Fruit fly (Drosophila melanogaster) whole organism, adult: Measurements from ENCODE around the gene CG7950.

Source experiments
- CG11617 ChIP-seq: fragments of 200-800 bp; sonication (Bioruptor generic); optimal IDR thresholded peaks from 2 replicates; lab custom pipeline; 2017; ENCODE audit warnings: mild to moderate bottlenecking, missing biosample characterization, missing genetic modification reagents, missing genetic modification characterization
- CG12768 ChIP-seq: fragments of 200-800 bp; sonication (Bioruptor generic); optimal IDR thresholded peaks from 2 replicates; lab custom pipeline; 2017; ENCODE audit warnings: missing biosample characterization, missing genetic modification characterization, mild to moderate bottlenecking, moderate library complexity, missing genetic modification reagents
- CG14711 ChIP-seq: fragments of 200-800 bp; sonication (Bioruptor generic); optimal IDR thresholded peaks from 2 replicates; lab custom pipeline; 2018; ENCODE audit warnings: missing biosample characterization, mild to moderate bottlenecking, missing genetic modification characterization, moderate library complexity
- CG1620 ChIP-seq: fragments of 200-800 bp; sonication (Bioruptor generic); optimal IDR thresholded peaks from 2 replicates; lab custom pipeline; 2016; ENCODE audit warnings: missing biosample characterization, missing genetic modification characterization
- CG33017 ChIP-seq: fragments of 200-800 bp; sonication (Bioruptor generic); optimal IDR thresholded peaks from 2 replicates; lab custom pipeline; 2018; ENCODE audit warnings: missing biosample characterization, mild to moderate bottlenecking, missing genetic modification characterization, moderate library complexity
- CG5204 ChIP-seq: fragments of 200-800 bp; sonication (Bioruptor generic); optimal IDR thresholded peaks from 2 replicates; lab custom pipeline; 2016; ENCODE audit warnings: missing biosample characterization, missing genetic modification characterization
- CG7045 ChIP-seq: fragments of 200-800 bp; sonication (Bioruptor generic); optimal IDR thresholded peaks from 2 replicates; lab custom pipeline; 2017; ENCODE audit warnings: missing biosample characterization, mild to moderate bottlenecking, missing genetic modification characterization
- CG7101 ChIP-seq: fragments of 200-800 bp; sonication (Bioruptor generic); optimal IDR thresholded peaks from 2 replicates; lab custom pipeline; 2018; ENCODE audit warnings: missing biosample characterization, mild to moderate bottlenecking, missing genetic modification characterization, moderate library complexity
- Clk ChIP-seq: fragments of 200-800 bp; sonication (Bioruptor generic); optimal IDR thresholded peaks from 2 replicates; lab custom pipeline; 2017; ENCODE audit warnings: missing biosample characterization, missing genetic modification characterization
- Crg-1 ChIP-seq: fragments of 200-800 bp; sonication (Bioruptor generic); optimal IDR thresholded peaks from 2 replicates; lab custom pipeline; 2016; ENCODE audit warnings: missing biosample characterization, missing genetic modification characterization
- Hr96 ChIP-seq: fragments of 200-800 bp; sonication (Bioruptor generic); optimal IDR thresholded peaks from 2 replicates; lab custom pipeline; 2016; ENCODE audit warnings: missing biosample characterization, missing genetic modification characterization
- Mnt ChIP-seq: fragments of 200-800 bp; sonication (Bioruptor generic); optimal IDR thresholded peaks from 2 replicates; lab custom pipeline; 2016; ENCODE audit warnings: missing biosample characterization, mild to moderate bottlenecking, missing genetic modification characterization
- bab1 ChIP-seq: fragments of 200-800 bp; sonication (Bioruptor generic); optimal IDR thresholded peaks from 3 replicates; lab custom pipeline; 2019; ENCODE audit warnings: missing biosample characterization, mild to moderate bottlenecking, missing genetic modification characterization, moderate library complexity
- cic ChIP-seq: fragments of 200-800 bp; sonication (Bioruptor generic); optimal IDR thresholded peaks from 2 replicates; lab custom pipeline; 2017; ENCODE audit warnings: missing biosample characterization, mild to moderate bottlenecking, missing genetic modification characterization, moderate library complexity
- cnc ChIP-seq, 2 experiments: fragments of >200 bp; optimal IDR thresholded peaks; 2 replicates each; lab custom pipeline; 2017
- kay ChIP-seq: fragments of 200-800 bp; sonication (Bioruptor generic); peaks from one replicate; lab custom pipeline; 2016; ENCODE audit warnings: missing biosample characterization, missing genetic modification characterization, borderline replicate concordance
- ovo ChIP-seq: fragments of 200-800 bp; sonication (Bioruptor generic); optimal IDR thresholded peaks from 2 replicates; lab custom pipeline; 2016; ENCODE audit warnings: missing biosample characterization, missing genetic modification characterization
- pad ChIP-seq: fragments of 200-800 bp; sonication (Bioruptor generic); optimal IDR thresholded peaks from 3 replicates; lab custom pipeline; 2017; ENCODE audit warnings: missing biosample characterization, missing genetic modification characterization, mild to moderate bottlenecking, moderate library complexity, missing genetic modification reagents
- tj ChIP-seq: fragments of 200-800 bp; sonication (Bioruptor generic); optimal IDR thresholded peaks from 3 replicates; lab custom pipeline; 2017; ENCODE audit warnings: missing biosample characterization, mild to moderate bottlenecking, missing genetic modification characterization, moderate library complexity
- toe ChIP-seq: fragments of 200-800 bp; sonication (Bioruptor generic); optimal IDR thresholded peaks from 2 replicates; lab custom pipeline; 2016; ENCODE audit warnings: missing biosample characterization, missing genetic modification characterization

CG7950 gene

dm6 chr3R:30062543-30062942 is 5.9 kb downstream of the CG7950 start:
- TF ChIP-seq Mnt (GFP tag; lab: Kevin White, UChicago) (no peak), CG11617 (GFP tag; lab: Kevin White, UChicago) (no peak), cic (GFP tag; lab: Kevin White, UChicago) (no peak), CG7045 (GFP tag; lab: Kevin White, UChicago) (no peak), bab1 (no peak), Clk (GFP tag; lab: Kevin White, UChicago) (no peak)

DNA sequence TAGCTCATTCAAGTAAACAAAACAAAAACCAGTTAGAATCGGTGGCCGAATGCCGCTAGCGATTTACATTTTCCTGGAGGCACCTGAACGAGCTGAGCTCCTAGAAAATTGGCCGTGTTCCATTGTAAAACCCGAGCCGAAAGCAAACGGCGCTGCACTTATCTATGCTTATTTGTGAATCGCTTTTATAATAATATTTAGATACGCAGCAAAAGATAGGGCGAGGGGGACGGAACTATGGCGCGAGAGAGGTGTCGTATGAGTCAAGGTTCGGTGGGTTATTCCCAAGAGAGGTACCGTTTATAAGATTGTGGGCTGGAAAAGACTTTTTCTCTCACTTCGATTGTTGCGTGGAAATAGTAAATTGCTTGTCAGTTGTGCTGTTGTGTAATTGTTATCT is 7.0 kb downstream of the CG7950 start:
- TF ChIP-seq toe (no peak), CG11617 (GFP tag; lab: Kevin White, UChicago) (no peak)

DNA sequence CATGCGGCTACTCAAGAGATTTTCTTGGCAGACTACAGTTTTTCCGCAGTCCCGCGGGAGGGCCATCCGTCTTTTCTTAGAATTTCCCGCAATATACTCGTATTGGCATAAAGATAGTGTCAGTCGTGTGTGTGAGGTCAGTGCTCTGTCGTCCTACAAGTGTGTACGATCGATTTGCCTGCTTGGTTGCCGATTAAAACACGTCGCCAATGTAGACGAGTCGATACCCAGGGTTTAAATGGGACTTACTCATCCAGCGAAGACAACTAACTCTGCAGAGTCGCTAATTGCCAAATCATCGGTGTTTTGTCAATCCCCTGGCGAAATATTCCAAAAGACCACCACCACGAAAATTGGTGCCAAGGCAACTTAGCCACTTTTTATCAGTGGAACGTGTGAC is 9.3 kb downstream of the CG7950 start:
- no peak for TF ChIP-seq cic (GFP tag; lab: Kevin White, UChicago)
- no peak for TF ChIP-seq CG5204 (GFP tag; lab: Kevin White, UChicago)
- TF ChIP-seq CG12768: no peak
- no peak for TF ChIP-seq Clk (GFP tag; lab: Kevin White, UChicago)
- no peak for TF ChIP-seq Mnt (GFP tag; lab: Kevin White, UChicago)
- TF ChIP-seq cnc (optimal IDR thresholded peaks at IDR 0.05; lab: Kevin White, UChicago): no peak
- no peak for TF ChIP-seq CG7045 (GFP tag; lab: Kevin White, UChicago)
- TF ChIP-seq pad (GFP tag; lab: Kevin White, UChicago): no peak

DNA sequence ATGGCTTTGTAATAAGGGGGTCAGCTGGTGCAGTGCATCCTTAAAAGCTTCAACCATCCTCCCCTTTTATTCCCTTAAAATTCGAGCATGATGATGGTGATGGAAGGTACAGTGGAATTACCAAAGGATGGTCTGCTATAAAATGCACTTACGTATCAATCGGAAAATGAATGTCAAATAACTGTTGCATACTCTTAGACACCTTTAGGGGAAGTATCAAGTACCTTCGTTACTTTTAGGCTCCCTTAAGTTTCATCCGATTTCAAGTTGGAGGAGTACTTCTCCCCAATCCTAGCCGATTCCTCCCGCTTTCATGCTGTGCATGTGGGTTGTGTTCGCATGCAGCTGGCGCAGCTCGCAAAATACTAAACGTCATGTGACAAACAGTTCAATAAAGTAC is 13.5 kb downstream of the CG7950 start:
- no peak for TF ChIP-seq CG1620 (GFP tag; lab: Kevin White, UChicago)
- TF ChIP-seq toe: no peak
- TF ChIP-seq CG12768: no peak
- no peak for TF ChIP-seq pad (GFP tag; lab: Kevin White, UChicago)
- TF ChIP-seq Crg-1 (GFP tag; lab: Kevin White, UChicago): no peak
- no peak for TF ChIP-seq CG5204 (GFP tag; lab: Kevin White, UChicago)
- no peak for TF ChIP-seq CG11617 (GFP tag; lab: Kevin White, UChicago)
- TF ChIP-seq CG33017 (tag; lab: Kevin White, UChicago): no peak
- no peak for TF ChIP-seq bab1

- TF ChIP-seq kay (no peak), CG11617 (GFP tag; lab: Kevin White, UChicago) (no peak), CG12768 (no peak), cnc (optimal IDR thresholded peaks at IDR 0.05; lab: Kevin White, UChicago) (no peak), pad (GFP tag; lab: Kevin White, UChicago) (no peak), CG33017 (tag; lab: Kevin White, UChicago) (no peak), ovo (no peak), toe (no peak), tj (GFP tag; lab: Kevin White, UChicago) (no peak), Hr96 (GFP tag; lab: Kevin White, UChicago) (no peak), CG1620 (GFP tag; lab: Kevin White, UChicago) (no peak), CG5204 (GFP tag; lab: Kevin White, UChicago) (no peak)
Measured at dm6 chr3R:30071827-30072226, 15.2 kb downstream of the CG7950 start.

- TF ChIP-seq cic (GFP tag; lab: Kevin White, UChicago) (no peak), ovo (no peak), cnc (optimal IDR thresholded peaks at IDR 0.05; lab: Kevin White, UChicago) (no peak), CG33017 (tag; lab: Kevin White, UChicago) (no peak), toe (no peak), CG7045 (GFP tag; lab: Kevin White, UChicago) (no peak), Clk (GFP tag; lab: Kevin White, UChicago) (no peak), CG1620 (GFP tag; lab: Kevin White, UChicago) (no peak), Mnt (GFP tag; lab: Kevin White, UChicago) (no peak), tj (GFP tag; lab: Kevin White, UChicago) (no peak), CG5204 (GFP tag; lab: Kevin White, UChicago) (no peak), pad (GFP tag; lab: Kevin White, UChicago) (no peak), CG14711 (tag; lab: Kevin White, UChicago) (no peak), CG12768 (no peak), CG7101 (tag; lab: Kevin White, UChicago) (no peak)
Measured at dm6 chr3R:30076088-30076487, 19.4 kb downstream of the CG7950 start.

DNA sequence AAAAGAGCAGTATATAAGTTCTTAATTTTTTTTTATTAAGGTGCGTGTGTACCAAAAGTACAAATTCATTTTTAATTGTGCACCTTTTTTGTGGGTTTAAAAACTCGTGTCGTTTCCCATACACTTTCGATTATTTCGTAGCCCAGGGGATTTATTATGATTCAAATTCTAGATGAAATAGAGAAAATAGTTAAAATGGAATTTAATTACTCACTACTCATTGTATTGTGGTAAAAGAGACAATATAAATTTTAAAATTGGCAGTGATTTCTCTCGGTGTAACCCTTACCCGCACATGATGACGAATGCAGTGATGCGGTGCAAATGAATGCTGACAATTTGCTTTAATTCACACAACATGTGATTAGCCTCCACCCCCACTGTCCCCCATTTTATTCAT is 26.6 kb downstream of the CG7950 start:
- no peak for TF ChIP-seq tj (GFP tag; lab: Kevin White, UChicago)
- TF ChIP-seq CG7045 (GFP tag; lab: Kevin White, UChicago): peak; percentile 3
- TF ChIP-seq Mnt (GFP tag; lab: Kevin White, UChicago): no peak
- TF ChIP-seq CG5204 (GFP tag; lab: Kevin White, UChicago): peak; percentile 20
- no peak for TF ChIP-seq CG7101 (tag; lab: Kevin White, UChicago)
- TF ChIP-seq CG14711 (tag; lab: Kevin White, UChicago): peak; percentile 12
- no peak for TF ChIP-seq CG1620 (GFP tag; lab: Kevin White, UChicago)

DNA sequence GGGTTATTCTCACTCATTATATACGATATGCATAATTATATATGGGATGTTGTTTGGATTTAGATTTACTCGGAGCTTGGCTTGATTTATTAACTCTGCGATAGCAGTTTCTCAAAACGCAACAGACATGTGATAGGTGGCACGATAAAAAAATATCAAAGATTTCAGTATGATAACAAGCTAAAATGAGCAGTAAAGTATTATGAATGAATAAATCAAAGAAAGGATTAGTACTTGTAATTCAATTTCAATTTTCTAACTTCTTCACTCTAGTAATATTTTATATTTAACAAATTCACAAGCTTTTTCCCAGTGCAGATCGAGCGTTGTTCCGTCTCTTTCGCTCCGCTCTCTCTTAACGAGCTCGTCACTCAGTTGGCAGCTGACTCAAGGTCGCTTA is 27.5 kb downstream of the CG7950 start:
- TF ChIP-seq CG12768 (no peak), CG5204 (GFP tag; lab: Kevin White, UChicago) (peak; percentile 66), CG7045 (GFP tag; lab: Kevin White, UChicago) (peak; percentile 56), cic (GFP tag; lab: Kevin White, UChicago) (peak; percentile 18), bab1 (no peak), CG7101 (tag; lab: Kevin White, UChicago) (peak; percentile 35), CG1620 (GFP tag; lab: Kevin White, UChicago) (no peak), kay (peak; percentile 64), Clk (GFP tag; lab: Kevin White, UChicago) (no peak), toe (peak; percentile 20), CG11617 (GFP tag; lab: Kevin White, UChicago) (peak; percentile 32)
